Worm (Caenorhabditis elegans) whole organism, L1 larva: Measurements from ENCODE around the gene npp-15.

Source experiments
- C16A3.4 ChIP-seq: fragments of 150-350 bp; optimal IDR thresholded peaks from 2 replicates; lab custom pipeline; 2014; ENCODE audit warnings: missing biosample characterization, missing genetic modification characterization
- aly-2 ChIP-seq: fragments of 150-350 bp; optimal IDR thresholded peaks from 2 replicates; lab custom pipeline; 2014; ENCODE audit warnings: missing biosample characterization, missing genetic modification characterization
- ama-1 ChIP-seq: fragments of 150-350 bp; optimal IDR thresholded peaks from 2 replicates; lab custom pipeline; 2014
- blmp-1 ChIP-seq: fragments of 150-350 bp; optimal IDR thresholded peaks from 2 replicates; lab custom pipeline; 2014; ENCODE audit warnings: missing biosample characterization, missing genetic modification characterization
- dsc-1 ChIP-seq: sonication (generic microtip); optimal IDR thresholded peaks from 2 replicates; lab custom pipeline; 2016; ENCODE audit warnings: mild to moderate bottlenecking, missing genetic modification characterization, missing compliant biosample characterization
- efl-1 ChIP-seq, 4 experiments: fragments of 150-350 bp; optimal IDR thresholded peaks in 3 of 4; peaks in 1 of 4; 1 replicate in 1 of 4; 2 replicates in 3 of 4; lab custom pipeline; 2014; ENCODE audit warnings: missing biosample characterization in 2 of 4, missing genetic modification characterization in 2 of 4, missing genetic modification reagents in 2 of 4
- egl-13 ChIP-seq: sonication (generic microtip); optimal IDR thresholded peaks from 2 replicates; lab custom pipeline; 2016; ENCODE audit warnings: missing genotype, missing genetic modification reagents, missing genetic modification characterization, missing compliant biosample characterization
- elt-2 ChIP-seq: sonication (generic microtip); optimal IDR thresholded peaks from 2 replicates; lab custom pipeline; 2016; ENCODE audit warnings: missing genetic modification characterization, mild to moderate bottlenecking, inconsistent platforms, missing compliant biosample characterization, missing genetic modification reagents
- fos-1 ChIP-seq: fragments of 150-350 bp; optimal IDR thresholded peaks from 2 replicates; lab custom pipeline; 2014; ENCODE audit warnings: missing biosample characterization, missing genetic modification characterization
- grh-1 ChIP-seq: fragments of 200-800 bp; sonication (Bioruptor generic); IDR thresholded peaks from 2 replicates; pipeline ENCODE4 v1.3.6; 2022; ENCODE audit warnings: missing genetic modification reagents, missing genetic modification characterization, missing compliant biosample characterization
- hlh-17 ChIP-seq: fragments of 200-800 bp; sonication (Bioruptor generic); optimal IDR thresholded peaks from 2 replicates; lab custom pipeline; 2018; ENCODE audit warnings: missing genetic modification characterization, mild to moderate bottlenecking, missing compliant biosample characterization, moderate library complexity, borderline replicate concordance
- hlh-4 ChIP-seq: sonication (generic microtip); optimal IDR thresholded peaks from 2 replicates; lab custom pipeline; 2016; ENCODE audit warnings: mild to moderate bottlenecking, missing genetic modification characterization, missing compliant biosample characterization
- hpl-2 ChIP-seq: fragments of 150-350 bp; optimal IDR thresholded peaks from 2 replicates; lab custom pipeline; 2014; ENCODE audit warnings: missing biosample characterization, missing genetic modification reagents, missing genetic modification characterization
- irx-1 ChIP-seq: sonication (generic microtip); optimal IDR thresholded peaks from 2 replicates; lab custom pipeline; 2016; ENCODE audit warnings: missing genetic modification characterization, missing compliant biosample characterization
- lin-13 ChIP-seq: fragments of 150-350 bp; optimal IDR thresholded peaks from 2 replicates; lab custom pipeline; 2014; ENCODE audit warnings: missing biosample characterization, missing genetic modification reagents, missing genetic modification characterization
- lin-14 ChIP-seq: fragments of 200-800 bp; sonication (Bioruptor generic); optimal IDR thresholded peaks from 2 replicates; lab custom pipeline; 2018; ENCODE audit warnings: mild to moderate bottlenecking, missing genetic modification characterization, moderate library complexity, missing compliant biosample characterization
- mdl-1 ChIP-seq, 2 experiments: fragments of 150-350 bp; optimal IDR thresholded peaks; 2 replicates each; lab custom pipeline; 2014 to 2017; ENCODE audit warnings: missing biosample characterization in 2 of 2, missing genetic modification characterization in 2 of 2, inconsistent platforms in 1 of 2
- mep-1 ChIP-seq: fragments of 150-350 bp; optimal IDR thresholded peaks from 2 replicates; lab custom pipeline; 2014; ENCODE audit warnings: missing biosample characterization, missing genetic modification characterization
- nhr-12 ChIP-seq: sonication (generic microtip); optimal IDR thresholded peaks from 2 replicates; lab custom pipeline; 2017; ENCODE audit warnings: missing biosample characterization, missing genetic modification characterization
- nhr-20 ChIP-seq: sonication (generic microtip); optimal IDR thresholded peaks from 2 replicates; lab custom pipeline; 2016; ENCODE audit warnings: mild to moderate bottlenecking, missing genetic modification characterization, missing compliant biosample characterization
- nhr-237 ChIP-seq: fragments of 150-350 bp; optimal IDR thresholded peaks from 2 replicates; lab custom pipeline; 2014; ENCODE audit warnings: missing biosample characterization, missing genetic modification characterization
- nhr-71 ChIP-seq: sonication (generic microtip); optimal IDR thresholded peaks from 2 replicates; lab custom pipeline; 2016; ENCODE audit warnings: mild to moderate bottlenecking, missing genetic modification characterization, moderate library complexity, missing compliant biosample characterization
- nhr-76 ChIP-seq: sonication (generic microtip); optimal IDR thresholded peaks from 2 replicates; lab custom pipeline; 2017; ENCODE audit warnings: missing biosample characterization, missing genetic modification characterization
- skn-1 ChIP-seq: fragments of 150-350 bp; optimal IDR thresholded peaks from 2 replicates; lab custom pipeline; 2014; ENCODE audit warnings: missing biosample characterization, missing genetic modification characterization
- sox-4 ChIP-seq: sonication (generic microtip); optimal IDR thresholded peaks from 2 replicates; lab custom pipeline; 2016; ENCODE audit warnings: missing genetic modification characterization, missing compliant biosample characterization
- sup-37 ChIP-seq: fragments of 200-800 bp; sonication (Bioruptor generic); optimal IDR thresholded peaks from 2 replicates; lab custom pipeline; 2018; ENCODE audit warnings: mild to moderate bottlenecking, missing genetic modification characterization, missing compliant biosample characterization
- unc-30 ChIP-seq: sonication (generic microtip); optimal IDR thresholded peaks from 2 replicates; lab custom pipeline; 2017; ENCODE audit warnings: missing biosample characterization, missing genetic modification characterization
- unc-86 ChIP-seq: sonication (generic microtip); optimal IDR thresholded peaks from 2 replicates; lab custom pipeline; 2016; ENCODE audit warnings: missing genetic modification characterization, missing compliant biosample characterization
- ztf-4 ChIP-seq: fragments of 150-350 bp; optimal IDR thresholded peaks from 2 replicates; lab custom pipeline; 2014; ENCODE audit warnings: missing biosample characterization, missing genetic modification characterization

npp-15 gene

ce11 chrIII:7940819-7941218 is 12.0 kb downstream of the npp-15 start, which contains the start of gene C29E4.12 (continued):
- TF ChIP-seq nhr-20 (tag; lab: Kevin White, UChicago) (peak; percentile 74), aly-2 (tag; lab: Kevin White, UChicago) (peak; percentile 64), skn-1 (tag; lab: Kevin White, UChicago) (peak; percentile 81)
- TF ChIP-seq, all 84 proteins: peak for 47

- TF ChIP-seq hlh-17 (GFP tag; lab: Kevin White, UChicago) (no peak), mep-1 (no peak), hpl-2 (no peak), unc-86 (tag; lab: Kevin White, UChicago) (no peak), nhr-237 (tag; lab: Kevin White, UChicago) (no peak), mdl-1 (tag; optimal IDR thresholded peaks at IDR 0.05; lab: Kevin White, UChicago) (no peak), irx-1 (tag; lab: Kevin White, UChicago) (no peak), fos-1 (tag; lab: Kevin White, UChicago) (no peak), elt-2 (tag; lab: Kevin White, UChicago) (no peak), sox-4 (tag; lab: Kevin White, UChicago) (no peak)
These were observed 12.6 kb downstream of the npp-15 start, which contains the start of gene kle-2 for ce11 chrIII:7941417-7941816. Gene kle-2 (plus strand): TSS chrIII:7941717.

ce11 chrIII:7946968-7947491 is 18.2 kb downstream of the npp-15 start, which contains the start of gene gsto-1:
Gene gsto-1 (minus strand): TSS chrIII:7947018.
- TF ChIP-seq nhr-12 (tag; lab: Kevin White, UChicago) (no peak), ama-1 (lab: Kevin White, UChicago) (no peak), unc-30 (tag; lab: Kevin White, UChicago) (no peak)
- TF ChIP-seq, all 84 proteins: peak for 0

- TF ChIP-seq sup-37 (GFP tag; lab: Kevin White, UChicago), result no peak
- TF ChIP-seq nhr-71 (tag; lab: Kevin White, UChicago), result no peak
- TF ChIP-seq hlh-4 (tag; lab: Kevin White, UChicago), result no peak
- no peak for TF ChIP-seq grh-1 (GFP tag; lab: Robert Waterston, UW)
- TF ChIP-seq lin-14, result no peak
- TF ChIP-seq dsc-1 (tag; lab: Kevin White, UChicago), result no peak
- no peak for TF ChIP-seq nhr-12 (tag; lab: Kevin White, UChicago)
- peak; percentile 54 for TF ChIP-seq blmp-1
- no peak for TF ChIP-seq efl-1 (optimal IDR thresholded peaks at IDR 0.05; lab: Kevin White, UChicago)
- peak in 1 of 2 experiments; percentile 56 for TF ChIP-seq efl-1 (GFP tag; optimal IDR thresholded peaks at IDR 0.05 in 1 of 2; lab: Kevin White, UChicago)
- no peak for TF ChIP-seq ztf-4 (tag; lab: Kevin White, UChicago)
- TF ChIP-seq C16A3.4 (tag; lab: Kevin White, UChicago), result no peak
- no peak for TF ChIP-seq nhr-76 (tag; lab: Kevin White, UChicago)
- TF ChIP-seq, all 84 proteins: peak for 2
These were observed 18.8 kb downstream of the npp-15 start for ce11 chrIII:7947677-7948076.

ce11 chrIII:7948802-7949201 is 20.0 kb downstream of the npp-15 start, which contains the start of gene col-90:
Gene col-90 (plus strand): TSS chrIII:7948838.
- TF ChIP-seq blmp-1 (peak; percentile 6), ama-1 (lab: Kevin White, UChicago) (peak; percentile 70), egl-13 (no peak), sup-37 (GFP tag; lab: Kevin White, UChicago) (no peak)
- TF ChIP-seq, all 84 proteins: peak for 2

ce11 chrIII:7950447-7950846 is 21.6 kb downstream of the npp-15 start:
- TF ChIP-seq lin-13 (GFP tag; lab: Kevin White, UChicago) (no peak), efl-1 (optimal IDR thresholded peaks at IDR 0.05; lab: Kevin White, UChicago) (no peak), efl-1 (GFP tag; optimal IDR thresholded peaks at IDR 0.05 in 1 of 2; lab: Kevin White, UChicago) (peak in 1 of 2 experiments; percentile 58)
